Worm (Caenorhabditis elegans): ENCODE results near the gene F09E5.3.
A peak's percentile ranks its signal among the peaks of the same experiment; 100 is the strongest.

F09E5.3 gene

ce11 chrII:5333729-5334255, 40.0 kb upstream of the F09E5.3 start:
- peak; percentile 38 for TF ChIP-seq snpc-3.4 (tag; optimal IDR thresholded peaks at IDR 0.05)
- TF ChIP-seq dox-1 (GFP tag; IDR thresholded peaks at IDR 0.05), result no peak

ce11 chrII:5334628-5335027, 39.2 kb upstream of the F09E5.3 start:
- TF ChIP-seq F37B4.10 (GFP tag; IDR thresholded peaks at IDR 0.05), result no peak
- TF ChIP-seq F55B11.4 (tag; optimal IDR thresholded peaks at IDR 0.05; ENCODE audit: borderline replicate concordance, insufficient read depth), result no peak
- TF ChIP-seq lin-26 (GFP tag; IDR thresholded peaks at IDR 0.05), result no peak
- no peak for TF ChIP-seq somi-1 (GFP tag; optimal IDR thresholded peaks at IDR 0.05)
- TF ChIP-seq egl-18 (GFP tag; IDR thresholded peaks at IDR 0.05), result no peak
- TF ChIP-seq chd-7 (tag; optimal IDR thresholded peaks at IDR 0.05), result no peak
- TF ChIP-seq zim-3 (tag; optimal IDR thresholded peaks at IDR 0.05), result no peak
- TF ChIP-seq dpl-1 (GFP tag; optimal IDR thresholded peaks at IDR 0.05), result no peak
- TF ChIP-seq nhr-80 (tag; optimal IDR thresholded peaks at IDR 0.05), result no peak
- no peak for TF ChIP-seq snpc-3.4 (tag; optimal IDR thresholded peaks at IDR 0.05)
- TF ChIP-seq snpc-1.3 (tag; optimal IDR thresholded peaks at IDR 0.05; ENCODE audit: insufficient read depth), result no peak
- TF ChIP-seq bed-1 (GFP tag; IDR thresholded peaks at IDR 0.05), result no peak
- TF ChIP-seq tbp1 (GFP tag; optimal IDR thresholded peaks at IDR 0.05), result no peak
- no peak for TF ChIP-seq sdz-38 (tag; optimal IDR thresholded peaks at IDR 0.05)
- no peak for TF ChIP-seq madf-10 (tag; optimal IDR thresholded peaks at IDR 0.05)
- TF ChIP-seq egl-44 (GFP tag; IDR thresholded peaks at IDR 0.05), result no peak
- no peak for TF ChIP-seq lag-1 (GFP tag; IDR thresholded peaks at IDR 0.05)
- TF ChIP-seq ceh-58 (GFP tag; IDR thresholded peaks at IDR 0.05), result no peak
- TF ChIP-seq rpc-1 (optimal IDR thresholded peaks at IDR 0.05), result no peak
- TF ChIP-seq rpc-1 (tag; optimal IDR thresholded peaks at IDR 0.05), result no peak
- no peak for TF ChIP-seq lin-54 (GFP tag; optimal IDR thresholded peaks at IDR 0.05)

- TF ChIP-seq hlh-12 (tag; optimal IDR thresholded peaks at IDR 0.05) (no peak), F39B2.1 (GFP tag; IDR thresholded peaks at IDR 0.05) (no peak), madf-3 (GFP tag; IDR thresholded peaks at IDR 0.05) (no peak), nhr-80 (tag; optimal IDR thresholded peaks at IDR 0.05) (no peak), nhr-179 (tag; optimal IDR thresholded peaks at IDR 0.05) (no peak), hrde-1 (tag; optimal IDR thresholded peaks at IDR 0.05; ENCODE audit: borderline replicate concordance) (no peak), chd-7 (tag; optimal IDR thresholded peaks at IDR 0.05) (peak; percentile 15), ztf-6 (GFP tag; IDR thresholded peaks at IDR 0.05) (no peak), Y53F4B.3 (GFP tag; IDR thresholded peaks at IDR 0.05) (no peak)
These were observed 38.3 kb upstream of the F09E5.3 start for ce11 chrII:5335370-5336034.

- TF ChIP-seq lsy-27 (tag; optimal IDR thresholded peaks at IDR 0.05; ENCODE audit: borderline replicate concordance, insufficient read depth) (no peak), F57C9.4 (tag; optimal IDR thresholded peaks at IDR 0.05) (no peak), atf-7 (tag; optimal IDR thresholded peaks at IDR 0.05) (no peak), zfh-2 (GFP tag; conservative IDR thresholded peaks at IDR 0.05) (0 out of 2 replicates have a peak, but pooled peaks have one; percentile 29), attf-3 (GFP tag; conservative IDR thresholded peaks at IDR 0.05) (no peak), C06A6.2 (GFP tag; conservative IDR thresholded peaks at IDR 0.05) (no peak), cebp-1 (GFP tag; IDR thresholded peaks at IDR 0.05) (no peak), cebp-1 (tag; optimal IDR thresholded peaks at IDR 0.05) (peak; percentile 36), ztf-6 (GFP tag; IDR thresholded peaks at IDR 0.05) (no peak), ztf-28 (GFP tag; IDR thresholded peaks at IDR 0.05) (no peak), hsf-1 (GFP tag; IDR thresholded peaks at IDR 0.05) (no peak), Y53G8AR.9 (GFP tag; conservative IDR thresholded peaks at IDR 0.05) (no peak), dpl-1 (GFP tag; optimal IDR thresholded peaks at IDR 0.05) (no peak), egl-18 (GFP tag; IDR thresholded peaks at IDR 0.05) (peak; percentile 35; the same call in 1 of the 2 replicates), madf-6 (GFP tag; IDR thresholded peaks at IDR 0.05) (0 out of 2 replicates have a peak, but pooled peaks have one; percentile 27), aptf-3 (GFP tag; IDR thresholded peaks at IDR 0.05) (no peak), ceh-58 (GFP tag; IDR thresholded peaks at IDR 0.05) (no peak), F39B2.1 (GFP tag; IDR thresholded peaks at IDR 0.05) (no peak), let-607 (tag; optimal IDR thresholded peaks at IDR 0.05) (peak in 1 of 2 experiments; percentile 17), B0035.1 (tag; optimal IDR thresholded peaks at IDR 0.05) (no peak)
These were observed 37.8 kb upstream of the F09E5.3 start for ce11 chrII:5336035-5336376.

Data from whole organism, young adult.